Worm (Caenorhabditis elegans): ENCODE data around the gene C45B11.5.

DNA sequence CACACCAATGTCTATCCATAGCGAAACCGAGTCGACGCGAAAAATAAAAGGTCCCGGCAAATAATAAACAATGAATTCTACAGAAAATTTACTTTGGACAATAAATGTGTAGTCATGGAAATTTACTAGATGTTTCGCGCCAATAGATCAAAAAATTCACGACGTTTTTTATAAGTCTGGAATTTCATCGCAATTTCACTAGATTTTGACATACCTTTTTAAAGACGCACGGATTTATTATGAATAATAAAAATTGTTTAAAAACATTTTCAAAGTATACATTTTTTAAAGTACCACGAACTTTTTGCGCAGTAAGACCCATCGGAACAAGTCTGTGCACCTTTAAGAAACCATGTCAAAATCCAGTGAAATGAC is 34.4 kb downstream of the C45B11.5 start:
- TF ChIP-seq ztf-11 (tag; optimal IDR thresholded peaks at IDR 0.05) (no peak), blmp-1 (tag; optimal IDR thresholded peaks at IDR 0.05) (no peak), pha-4 (tag; optimal IDR thresholded peaks at IDR 0.05) (no peak), snpc-4 (tag; optimal IDR thresholded peaks at IDR 0.05) (no peak), elt-1 (tag; optimal IDR thresholded peaks at IDR 0.05; ENCODE audit: borderline replicate concordance, insufficient read depth) (no peak), hlh-1 (tag; optimal IDR thresholded peaks at IDR 0.05) (no peak), nhr-237 (tag; optimal IDR thresholded peaks at IDR 0.05) (no peak), unc-39 (tag; optimal IDR thresholded peaks at IDR 0.05) (no peak), unc-62 (GFP tag; optimal IDR thresholded peaks at IDR 0.05) (no peak), ham-2 (GFP tag; optimal IDR thresholded peaks at IDR 0.05) (no peak)

Data from whole organism, mixed stage, embryonic.